Fruit fly (Drosophila melanogaster): ENCODE measurements around the gene Itgbn.

- TF ChIP-seq GATAd (GFP tag; optimal IDR thresholded peaks at IDR 0.05) (no peak), dmrt93B (GFP tag; optimal IDR thresholded peaks at IDR 0.05) (no peak), h (GFP tag; optimal IDR thresholded peaks at IDR 0.05) (no peak), Abd-B (GFP tag; optimal IDR thresholded peaks at IDR 0.05) (no peak), lola (GFP tag; optimal IDR thresholded peaks at IDR 0.05) (no peak), Myc (optimal IDR thresholded peaks at IDR 0.05) (no peak), Mio (GFP tag; optimal IDR thresholded peaks at IDR 0.05) (no peak), usp (GFP tag; optimal IDR thresholded peaks at IDR 0.05) (no peak), pan (optimal IDR thresholded peaks at IDR 0.05) (no peak), Dfd (GFP tag; optimal IDR thresholded peaks at IDR 0.05) (no peak), Hr78 (GFP tag; optimal IDR thresholded peaks at IDR 0.05) (no peak), psq (GFP tag; optimal IDR thresholded peaks at IDR 0.05) (no peak)
Observed at dm6 chr2L:21072389-21072788, 19.6 kb downstream of the Itgbn start.
